Worm (Caenorhabditis elegans) whole organism, early embryonic: ENCODE results near the gene C02F5.3.

Experiments
- B0310.2 ChIP-seq: sonication (generic microtip); optimal IDR thresholded peaks from 2 replicates; lab custom pipeline; 2016; ENCODE audit warnings: mild to moderate bottlenecking, missing genetic modification characterization, missing compliant biosample characterization
- F13C5.2 ChIP-seq: sonication (generic microtip); optimal IDR thresholded peaks from 2 replicates; lab custom pipeline; 2017; ENCODE audit warnings: mild to moderate bottlenecking, missing genetic modification characterization, inconsistent platforms, missing compliant biosample characterization
- aly-1 ChIP-seq: sonication (generic microtip); optimal IDR thresholded peaks from 2 replicates; lab custom pipeline; 2016; ENCODE audit warnings: missing genetic modification characterization, missing compliant biosample characterization
- ama-1 ChIP-seq: fragments of 150-350 bp; optimal IDR thresholded peaks from 2 replicates; lab custom pipeline; 2014
- ceh-13 ChIP-seq: fragments of 200-800 bp; sonication (Bioruptor generic); optimal IDR thresholded peaks from 2 replicates; lab custom pipeline; 2018; ENCODE audit warnings: mild to moderate bottlenecking, missing genetic modification characterization, missing compliant biosample characterization
- ceh-36 ChIP-seq: sonication (generic microtip); optimal IDR thresholded peaks from 2 replicates; lab custom pipeline; 2016; ENCODE audit warnings: missing genetic modification characterization, inconsistent platforms, missing compliant biosample characterization
- ets-7 ChIP-seq: sonication (generic microtip); optimal IDR thresholded peaks from 2 replicates; lab custom pipeline; 2016; ENCODE audit warnings: missing genotype, missing genetic modification characterization, missing compliant biosample characterization
- flt-1 ChIP-seq: fragments of 200-800 bp; sonication (Bioruptor generic); IDR thresholded peaks from 2 replicates; pipeline ENCODE4 v1.3.6; 2022; ENCODE audit warnings: missing genetic modification characterization, missing compliant biosample characterization
- hmbx-1 ChIP-seq: sonication (generic microtip); optimal IDR thresholded peaks from 2 replicates; lab custom pipeline; 2016; ENCODE audit warnings: mild to moderate bottlenecking, missing genetic modification characterization, missing compliant biosample characterization
- hmg-4 ChIP-seq: fragments of 200-800 bp; sonication (Bioruptor generic); optimal IDR thresholded peaks from 2 replicates; lab custom pipeline; 2018; ENCODE audit warnings: mild to moderate bottlenecking, missing genetic modification characterization, missing compliant biosample characterization
- hnd-1 ChIP-seq: sonication (generic microtip); optimal IDR thresholded peaks from 2 replicates; lab custom pipeline; 2016; ENCODE audit warnings: missing genetic modification characterization, missing compliant biosample characterization
- pes-1 ChIP-seq: fragments of 200-800 bp; sonication (Bioruptor generic); IDR thresholded peaks from 2 replicates; pipeline ENCODE4 v1.3.6; 2022; ENCODE audit warnings: missing genetic modification reagents, missing genetic modification characterization, missing compliant biosample characterization
- scrt-1 ChIP-seq: fragments of 200-800 bp; sonication (Bioruptor generic); IDR thresholded peaks from 2 replicates; pipeline ENCODE4 v1.3.6; 2022; ENCODE audit warnings: missing genetic modification characterization, missing compliant biosample characterization
- sea-1 ChIP-seq: fragments of 200-800 bp; sonication (Bioruptor generic); conservative IDR thresholded peaks from 2 replicates; pipeline ENCODE4 v1.3.6; 2022; ENCODE audit warnings: missing genetic modification characterization, missing compliant biosample characterization
- tbx-11 ChIP-seq: fragments of 200-800 bp; sonication (Bioruptor generic); IDR thresholded peaks from 2 replicates; pipeline ENCODE4 v1.3.6; 2022; ENCODE audit warnings: missing genetic modification characterization, missing compliant biosample characterization
- tbx-37 ChIP-seq: fragments of 200-800 bp; sonication (Bioruptor generic); conservative IDR thresholded peaks from 2 replicates; pipeline ENCODE4 v1.3.6; 2022; ENCODE audit warnings: missing genetic modification reagents, missing genetic modification characterization, missing compliant biosample characterization
- tra-4 ChIP-seq: sonication (generic microtip); optimal IDR thresholded peaks from 2 replicates; lab custom pipeline; 2017; ENCODE audit warnings: missing genetic modification characterization, missing compliant biosample characterization

C02F5.3 gene

DNA sequence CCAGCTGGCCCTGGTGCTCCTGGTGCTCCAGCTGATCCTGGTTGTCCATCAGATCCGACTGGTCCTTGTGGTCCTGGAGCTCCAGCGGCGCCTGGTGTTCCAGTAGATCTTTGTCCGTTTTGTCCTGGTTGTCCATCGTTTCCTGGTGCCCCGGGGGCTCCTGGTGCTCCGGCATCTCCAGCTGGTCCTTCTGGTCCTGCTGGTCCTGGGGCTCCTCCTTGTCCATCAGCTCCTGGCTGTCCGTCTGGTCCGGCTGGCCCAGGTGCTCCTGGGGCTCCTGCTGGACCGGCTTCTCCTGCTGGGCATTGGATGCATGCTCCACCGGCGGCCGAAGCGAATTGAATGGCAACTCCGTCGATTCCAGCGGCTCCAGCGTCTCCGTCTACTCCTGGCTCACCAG, 16.9 kb downstream of the C02F5.3 start:
- TF ChIP-seq tbx-37 (GFP tag; lab: Robert Waterston, UW): no peak
- TF ChIP-seq sea-1 (GFP tag; lab: Robert Waterston, UW): no peak
- no peak for TF ChIP-seq ama-1
- no peak for TF ChIP-seq hmbx-1 (tag; lab: Kevin White, UChicago)
- TF ChIP-seq ets-7 (tag; lab: Kevin White, UChicago): no peak
- no peak for TF ChIP-seq aly-1 (tag; lab: Kevin White, UChicago)
- no peak for TF ChIP-seq tra-4 (tag; lab: Kevin White, UChicago)
- no peak for TF ChIP-seq hmg-4 (GFP tag; lab: Kevin White, UChicago)
- no peak for TF ChIP-seq tbx-11
- no peak for TF ChIP-seq ceh-36
- no peak for TF ChIP-seq pes-1 (GFP tag; lab: Robert Waterston, UW)
- TF ChIP-seq scrt-1 (GFP tag; lab: Robert Waterston, UW): no peak
- TF ChIP-seq flt-1 (GFP tag; lab: Robert Waterston, UW): no peak
- TF ChIP-seq ceh-13: no peak

DNA sequence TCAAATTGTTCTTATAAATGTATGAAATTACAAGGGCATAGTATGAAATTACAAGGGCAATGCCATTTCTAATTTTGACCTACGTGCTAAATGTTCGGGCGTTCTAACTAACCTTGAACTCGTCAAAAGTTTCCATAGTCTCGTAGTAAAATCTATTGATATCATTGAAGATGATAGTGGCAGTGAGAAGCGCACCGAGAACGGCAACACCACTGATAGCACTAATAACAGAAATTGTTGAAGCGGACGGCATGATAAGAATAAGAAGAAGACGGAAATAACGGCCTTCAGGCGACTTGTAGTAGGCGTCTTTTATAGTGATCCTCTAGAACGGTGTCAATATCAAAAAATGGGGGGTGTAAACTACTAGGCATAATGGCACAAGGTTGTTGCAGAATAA, 17.7 kb downstream of the C02F5.3 start, which contains the start of gene col-91:
Gene col-91 (minus strand): TSS at position 288 of the 400 bp plus-strand sequence.
- no peak for TF ChIP-seq tbx-11
- TF ChIP-seq hnd-1 (tag; lab: Kevin White, UChicago): no peak
- TF ChIP-seq tra-4 (tag; lab: Kevin White, UChicago): no peak
- no peak for TF ChIP-seq F13C5.2 (tag; lab: Kevin White, UChicago)
- TF ChIP-seq ceh-36: no peak
- no peak for TF ChIP-seq scrt-1 (GFP tag; lab: Robert Waterston, UW)
- no peak for TF ChIP-seq ets-7 (tag; lab: Kevin White, UChicago)
- TF ChIP-seq aly-1 (tag; lab: Kevin White, UChicago): no peak
- no peak for TF ChIP-seq ama-1
- no peak for TF ChIP-seq flt-1 (GFP tag; lab: Robert Waterston, UW)

DNA sequence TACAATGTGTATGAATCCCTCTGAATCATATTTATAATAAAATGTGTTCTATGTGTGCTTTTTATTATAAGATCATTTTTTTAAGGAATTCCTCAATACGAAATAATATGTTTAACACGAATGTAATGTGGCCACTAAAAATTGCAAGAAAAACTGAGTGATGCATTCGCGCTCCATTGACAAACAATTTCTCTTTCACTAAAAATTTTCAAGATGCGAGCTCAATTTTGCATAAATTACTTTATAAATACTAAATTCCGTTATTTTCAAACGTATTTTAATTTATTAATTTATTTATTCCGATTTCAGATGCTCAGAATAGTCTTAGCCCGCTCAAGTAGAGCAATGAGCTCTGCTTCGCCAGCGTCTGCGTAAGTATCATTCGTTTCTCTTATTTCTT, 20.1 kb downstream of the C02F5.3 start, which contains the start of gene mrps-9:
Gene mrps-9 (plus strand): TSS at position 310 of the 400 bp plus-strand sequence.
- TF ChIP-seq aly-1 (tag; lab: Kevin White, UChicago) (no peak), ama-1 (no peak)

DNA sequence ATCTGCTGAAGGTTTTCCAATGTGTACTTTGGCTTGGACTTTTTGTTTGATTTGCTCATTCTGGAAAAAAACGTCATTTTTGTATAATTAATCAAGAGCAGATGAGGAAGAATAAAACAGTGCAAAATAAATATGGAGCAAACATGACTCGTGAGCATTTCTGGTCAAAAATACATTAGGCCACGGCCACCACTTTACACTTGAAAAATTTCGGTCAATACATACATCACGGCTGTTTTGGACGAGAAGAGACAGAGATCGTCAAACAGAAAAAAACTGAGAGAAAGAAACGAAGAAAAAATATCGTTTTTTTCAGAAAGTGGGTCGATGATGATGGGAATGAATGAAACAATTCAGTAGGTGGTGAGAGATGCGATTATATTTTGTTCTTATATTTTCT, 22.6 kb downstream of the C02F5.3 start, which contains the start of the genes F09G8.7 and crn-7:
Gene F09G8.7 (minus strand): TSS at position 60 of the 400 bp plus-strand sequence.
Gene crn-7 (plus strand): TSS at position 236 of the 400 bp plus-strand sequence.
- no peak for TF ChIP-seq sea-1 (GFP tag; lab: Robert Waterston, UW)
- TF ChIP-seq aly-1 (tag; lab: Kevin White, UChicago): no peak
- TF ChIP-seq ets-7 (tag; lab: Kevin White, UChicago): no peak
- no peak for TF ChIP-seq ceh-36
- no peak for TF ChIP-seq hmg-4 (GFP tag; lab: Kevin White, UChicago)
- no peak for TF ChIP-seq pes-1 (GFP tag; lab: Robert Waterston, UW)
- no peak for TF ChIP-seq hmbx-1 (tag; lab: Kevin White, UChicago)
- TF ChIP-seq tra-4 (tag; lab: Kevin White, UChicago): no peak
- no peak for TF ChIP-seq flt-1 (GFP tag; lab: Robert Waterston, UW)
- TF ChIP-seq hnd-1 (tag; lab: Kevin White, UChicago): no peak
- no peak for TF ChIP-seq ama-1
- no peak for TF ChIP-seq F13C5.2 (tag; lab: Kevin White, UChicago)
- TF ChIP-seq tbx-37 (GFP tag; lab: Robert Waterston, UW): no peak
- TF ChIP-seq scrt-1 (GFP tag; lab: Robert Waterston, UW): no peak
- no peak for TF ChIP-seq ceh-13
- no peak for TF ChIP-seq tbx-11
- TF ChIP-seq B0310.2 (tag; lab: Kevin White, UChicago): no peak

DNA sequence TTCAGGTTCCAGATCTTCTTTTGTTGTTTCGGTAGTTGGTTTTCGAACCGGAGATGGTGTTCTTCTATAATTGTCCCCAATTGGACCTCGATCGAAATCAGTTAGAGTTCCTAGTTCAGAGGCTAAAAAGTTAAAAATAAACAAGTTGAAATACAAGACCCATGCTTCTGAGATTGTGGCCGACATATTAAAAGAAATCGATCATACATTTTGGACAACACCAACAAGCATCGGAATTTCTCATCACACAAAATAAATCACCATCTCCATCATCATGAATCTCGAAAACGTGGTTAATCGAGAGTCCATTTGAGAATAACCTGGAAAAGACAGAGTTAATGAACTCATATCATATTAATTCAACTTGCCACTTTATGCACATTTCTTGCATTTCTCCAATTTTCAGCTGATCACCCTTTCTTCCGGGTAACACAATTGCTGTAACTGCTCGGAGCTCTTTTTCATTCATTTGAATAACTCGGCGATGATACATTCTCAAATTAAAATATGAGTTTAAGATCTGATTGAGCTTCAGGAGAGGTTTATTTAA, 26.1 kb downstream of the C02F5.3 start, which contains the start of the genes mps-4 and F09G8.10:
Gene mps-4 (minus strand): TSS at position 101 of the 550 bp plus-strand sequence.
Gene F09G8.10 (minus strand): TSS at position 500 of the 550 bp plus-strand sequence.
- TF ChIP-seq ama-1 (no peak), ets-7 (tag; lab: Kevin White, UChicago) (no peak), sea-1 (GFP tag; lab: Robert Waterston, UW) (no peak), flt-1 (GFP tag; lab: Robert Waterston, UW) (no peak), tra-4 (tag; lab: Kevin White, UChicago) (no peak), F13C5.2 (tag; lab: Kevin White, UChicago) (no peak), hnd-1 (tag; lab: Kevin White, UChicago) (no peak), pes-1 (GFP tag; lab: Robert Waterston, UW) (no peak), scrt-1 (GFP tag; lab: Robert Waterston, UW) (no peak), ceh-13 (no peak), B0310.2 (tag; lab: Kevin White, UChicago) (no peak), hmbx-1 (tag; lab: Kevin White, UChicago) (no peak)

DNA sequence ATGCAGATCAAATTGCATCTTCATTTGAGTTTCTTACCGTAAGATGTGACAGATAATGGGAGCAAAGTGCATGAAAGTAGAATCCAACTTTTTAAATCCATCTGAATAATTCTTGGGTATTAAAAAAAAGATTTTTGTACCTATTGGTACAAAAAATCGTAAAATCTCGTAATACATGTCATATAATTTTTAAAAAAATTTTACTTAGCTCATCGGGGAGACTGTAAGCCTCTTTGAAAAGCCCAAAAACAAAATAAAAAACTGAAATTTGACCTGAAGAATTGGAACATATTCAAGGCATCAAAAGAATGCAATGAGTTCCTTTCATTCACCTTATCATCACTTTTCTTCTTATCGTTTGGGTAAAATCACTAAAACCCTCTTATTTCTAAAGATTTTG, 30.2 kb downstream of the C02F5.3 start, which contains the start of gene clec-160:
Gene clec-160 (minus strand): TSS at position 101 of the 400 bp plus-strand sequence.
- TF ChIP-seq hmbx-1 (tag; lab: Kevin White, UChicago) (no peak), B0310.2 (tag; lab: Kevin White, UChicago) (no peak), flt-1 (GFP tag; lab: Robert Waterston, UW) (no peak), sea-1 (GFP tag; lab: Robert Waterston, UW) (no peak), aly-1 (tag; lab: Kevin White, UChicago) (no peak), ets-7 (tag; lab: Kevin White, UChicago) (no peak), hmg-4 (GFP tag; lab: Kevin White, UChicago) (no peak), hnd-1 (tag; lab: Kevin White, UChicago) (no peak), tbx-11 (no peak), ceh-36 (no peak), tra-4 (tag; lab: Kevin White, UChicago) (no peak), ceh-13 (no peak), F13C5.2 (tag; lab: Kevin White, UChicago) (no peak), tbx-37 (GFP tag; lab: Robert Waterston, UW) (no peak)

DNA sequence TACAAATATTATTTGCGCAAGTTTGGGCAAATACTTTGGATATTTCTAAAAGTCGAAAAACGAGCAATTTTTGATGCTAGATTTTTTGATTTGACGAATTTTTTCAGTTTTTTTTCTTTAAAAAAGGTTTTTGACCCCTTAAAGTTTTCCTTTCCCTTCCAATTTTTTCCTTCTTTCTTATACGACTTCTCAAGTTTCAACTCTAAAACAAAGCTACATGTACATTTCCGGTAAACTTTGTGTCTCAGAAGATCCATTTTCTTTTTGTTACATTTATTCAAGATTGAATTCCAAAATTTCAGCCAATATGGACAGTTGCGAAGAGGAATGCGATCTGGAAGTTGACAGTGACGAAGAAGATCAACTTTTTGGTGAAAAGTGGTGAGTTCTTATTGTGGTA, 33.1 kb downstream of the C02F5.3 start, which contains the start of gene mig-10:
Gene mig-10 (plus strand): TSS at position 301 of the 400 bp plus-strand sequence.
- no peak for TF ChIP-seq F13C5.2 (tag; lab: Kevin White, UChicago)
- TF ChIP-seq ama-1: no peak
- no peak for TF ChIP-seq ets-7 (tag; lab: Kevin White, UChicago)
- no peak for TF ChIP-seq scrt-1 (GFP tag; lab: Robert Waterston, UW)
- TF ChIP-seq tra-4 (tag; lab: Kevin White, UChicago): no peak
- no peak for TF ChIP-seq ceh-13
- TF ChIP-seq hmbx-1 (tag; lab: Kevin White, UChicago): no peak
- no peak for TF ChIP-seq hmg-4 (GFP tag; lab: Kevin White, UChicago)
- TF ChIP-seq flt-1 (GFP tag; lab: Robert Waterston, UW): no peak
- TF ChIP-seq sea-1 (GFP tag; lab: Robert Waterston, UW): no peak
- no peak for TF ChIP-seq hnd-1 (tag; lab: Kevin White, UChicago)
- TF ChIP-seq ceh-36: no peak
- TF ChIP-seq tbx-11: no peak
